Worm (Caenorhabditis elegans): ENCODE measurements around the gene set-11.

- TF ChIP-seq flt-1 (GFP tag; IDR thresholded peaks at IDR 0.05) (no peak), klf-2 (GFP tag; conservative IDR thresholded peaks at IDR 0.05) (no peak), med-1 (GFP tag; optimal IDR thresholded peaks at IDR 0.05; ENCODE audit: insufficient read depth) (no peak), ztf-29 (GFP tag; IDR thresholded peaks at IDR 0.05) (no peak), ztf-23 (GFP tag; IDR thresholded peaks at IDR 0.05) (no peak), ref-1 (GFP tag; conservative IDR thresholded peaks at IDR 0.05) (no peak)
These were observed 34.4 kb upstream of the set-11 start for ce11 chrII:2726774-2727173.

Measured in whole organism, midembryonic.